Worm (Caenorhabditis elegans) whole organism, young adult: ENCODE data around the gene Y11D7A.8.

Source experiments
- B0035.1 ChIP-seq: sonication (generic microtip); optimal IDR thresholded peaks from 2 replicates; lab custom pipeline; 2016; ENCODE audit warnings: missing genetic modification characterization, mild to moderate bottlenecking, missing compliant biosample characterization, missing genotype, missing genetic modification reagents
- athp-1 ChIP-seq: sonication (generic microtip); optimal IDR thresholded peaks from 2 replicates; lab custom pipeline; 2017; ENCODE audit warnings: mild to moderate bottlenecking, missing genetic modification characterization, missing compliant biosample characterization
- attf-3 ChIP-seq: fragments of 200-800 bp; sonication (Bioruptor generic); conservative IDR thresholded peaks from 2 replicates; pipeline ENCODE4 v1.3.6; 2022; ENCODE audit warnings: missing genetic modification reagents, missing genetic modification characterization, missing compliant biosample characterization
- lsl-1 ChIP-seq: fragments of 200-800 bp; sonication (Bioruptor generic); optimal IDR thresholded peaks from 2 replicates; lab custom pipeline; 2018; ENCODE audit warnings: mild to moderate bottlenecking, missing genetic modification characterization, moderate library complexity, missing compliant biosample characterization
- mes-4 ChIP-seq: sonication (generic microtip); optimal IDR thresholded peaks from 2 replicates; lab custom pipeline; 2016; ENCODE audit warnings: missing genotype, missing genetic modification characterization, missing compliant biosample characterization

DNA sequence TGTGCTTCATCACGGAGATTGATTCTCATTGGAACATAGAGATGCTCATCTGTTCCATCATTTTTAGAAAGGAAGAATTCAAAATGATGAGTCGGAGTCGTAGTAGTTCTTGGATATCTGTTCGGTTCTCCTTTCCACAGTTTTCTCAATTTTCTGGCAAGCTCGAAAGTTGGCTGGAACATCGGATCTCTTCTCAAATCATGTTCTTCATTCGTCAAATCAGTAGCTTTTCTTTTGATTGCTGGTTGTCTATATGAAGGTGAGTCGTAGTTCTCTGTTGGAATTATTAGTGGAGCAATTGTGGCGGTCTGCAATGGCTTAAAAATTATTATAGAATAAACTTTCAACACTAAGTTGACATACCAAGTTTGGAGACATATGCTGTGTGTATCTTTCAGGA, 11.1 kb downstream of the Y11D7A.8 start:
- TF ChIP-seq B0035.1 (tag; lab: Kevin White, UChicago) (no peak), mes-4 (tag; lab: Kevin White, UChicago) (no peak), attf-3 (no peak), athp-1 (tag; lab: Kevin White, UChicago) (no peak), lsl-1 (GFP tag; lab: Kevin White, UChicago) (no peak)
